Fruit fly (Drosophila melanogaster): ENCODE measurements around the gene pll.
A peak's percentile ranks its signal among the peaks of the same experiment; 100 is the strongest.

Gene pll

dm6 chr3R:27294113-27294512 is 41.1 kb upstream of the pll start:
- TF ChIP-seq CG7987 (GFP tag; optimal IDR thresholded peaks at IDR 0.05) (peak; percentile 68), toy (GFP tag; IDR thresholded peaks at IDR 0.05) (no peak), cwo (GFP tag; optimal IDR thresholded peaks at IDR 0.05) (peak; percentile 97), chinmo (GFP tag; IDR thresholded peaks at IDR 0.05; ENCODE audit: partially characterized antibody) (0 out of 4 replicates have a peak, but pooled peaks have one; percentile 7), sd (tag; optimal IDR thresholded peaks at IDR 0.05) (peak; percentile 45), CG18476 (GFP tag; optimal IDR thresholded peaks at IDR 0.05) (no peak)

- TF ChIP-seq CG10431 (GFP tag; optimal IDR thresholded peaks at IDR 0.05) (no peak), CG7987 (GFP tag; optimal IDR thresholded peaks at IDR 0.05) (peak; percentile 100), Pdp1 (GFP tag; optimal IDR thresholded peaks at IDR 0.05) (no peak), CG8478 (optimal IDR thresholded peaks at IDR 0.05) (peak; percentile 36), repo (GFP tag; optimal IDR thresholded peaks at IDR 0.05) (no peak), Xbp1 (GFP tag; optimal IDR thresholded peaks at IDR 0.05) (no peak), Scr (GFP tag; IDR thresholded peaks at IDR 0.05; ENCODE audit: partially characterized antibody) (no peak), CrebB (tag; optimal IDR thresholded peaks at IDR 0.05) (no peak), CG17568 (GFP tag; optimal IDR thresholded peaks at IDR 0.05) (no peak), ems (GFP tag; optimal IDR thresholded peaks at IDR 0.05) (no peak), Dll (GFP tag; IDR thresholded peaks at IDR 0.05; ENCODE audit: partially characterized antibody) (no peak), tap (tag; optimal IDR thresholded peaks at IDR 0.05) (no peak), CG16815 (GFP tag; optimal IDR thresholded peaks at IDR 0.05) (no peak), sr (GFP tag; IDR thresholded peaks at IDR 0.05) (peak; percentile 56; the same call in 1 of the 3 replicates), CG6765 (GFP tag; optimal IDR thresholded peaks at IDR 0.05) (no peak), eve (GFP tag; optimal IDR thresholded peaks at IDR 0.05) (no peak), HLH54F (GFP tag; optimal IDR thresholded peaks at IDR 0.05) (no peak), CG15073 (GFP tag; optimal IDR thresholded peaks at IDR 0.05) (no peak), CG11560 (tag; IDR thresholded peaks at IDR 0.05) (no peak), mirr (GFP tag; optimal IDR thresholded peaks at IDR 0.05) (peak; percentile 6), nerfin-1 (tag; optimal IDR thresholded peaks at IDR 0.05) (no peak), odd (GFP tag; optimal IDR thresholded peaks at IDR 0.05) (no peak), dpn (GFP tag; optimal IDR thresholded peaks at IDR 0.05) (no peak), Dad (GFP tag; optimal IDR thresholded peaks at IDR 0.05) (no peak), CG15601 (tag; optimal IDR thresholded peaks at IDR 0.05) (no peak), bsh (GFP tag; optimal IDR thresholded peaks at IDR 0.05) (no peak), sqz (GFP tag; optimal IDR thresholded peaks at IDR 0.05) (no peak), cato (GFP tag; optimal IDR thresholded peaks at IDR 0.05; ENCODE audit: borderline replicate concordance) (no peak), CG13894 (tag; optimal IDR thresholded peaks at IDR 0.05) (peak; percentile 18), CG17385 (GFP tag; optimal IDR thresholded peaks at IDR 0.05) (no peak), abd-A (tag; optimal IDR thresholded peaks at IDR 0.05) (peak; percentile 31), pan (optimal IDR thresholded peaks at IDR 0.05) (no peak), pan (GFP tag; optimal IDR thresholded peaks at IDR 0.05 in 1 of 2, IDR thresholded peaks at IDR 0.05 in 1 of 2) (no peak), CG4617 (GFP tag; optimal IDR thresholded peaks at IDR 0.05; ENCODE audit: borderline replicate concordance) (no peak), Poxn (GFP tag; IDR thresholded peaks at IDR 0.05) (no peak), gem (tag; optimal IDR thresholded peaks at IDR 0.05) (no peak), eyg (GFP tag; optimal IDR thresholded peaks at IDR 0.05) (no peak), CG11504 (tag; optimal IDR thresholded peaks at IDR 0.05) (no peak), dan (GFP tag; IDR thresholded peaks at IDR 0.05) (no peak), sug (tag; optimal IDR thresholded peaks at IDR 0.05) (peak; percentile 91), row (GFP tag; IDR thresholded peaks at IDR 0.05) (no peak), sens-2 (GFP tag; IDR thresholded peaks at IDR 0.05) (no peak), CG1832 (GFP tag; optimal IDR thresholded peaks at IDR 0.05) (no peak), psq (GFP tag; optimal IDR thresholded peaks at IDR 0.05) (no peak), Chrac-16 (GFP tag; optimal IDR thresholded peaks at IDR 0.05) (no peak)
These were observed 40.1 kb upstream of the pll start for dm6 chr3R:27293065-27293464.

Measured in whole organism, embryonic.